Fruit fly (Drosophila melanogaster) whole organism, adult: ENCODE data around the gene CG32772.

Source experiments
- CG5204 ChIP-seq: fragments of 200-800 bp; sonication (Bioruptor generic); optimal IDR thresholded peaks from 2 replicates; lab custom pipeline; 2016; ENCODE audit warnings: missing biosample characterization, missing genetic modification characterization
- CG7045 ChIP-seq: fragments of 200-800 bp; sonication (Bioruptor generic); optimal IDR thresholded peaks from 2 replicates; lab custom pipeline; 2017; ENCODE audit warnings: missing biosample characterization, mild to moderate bottlenecking, missing genetic modification characterization
- Crg-1 ChIP-seq: fragments of 200-800 bp; sonication (Bioruptor generic); optimal IDR thresholded peaks from 2 replicates; lab custom pipeline; 2016; ENCODE audit warnings: missing biosample characterization, missing genetic modification characterization
- Mnt ChIP-seq: fragments of 200-800 bp; sonication (Bioruptor generic); optimal IDR thresholded peaks from 2 replicates; lab custom pipeline; 2016; ENCODE audit warnings: missing biosample characterization, mild to moderate bottlenecking, missing genetic modification characterization
- cic ChIP-seq: fragments of 200-800 bp; sonication (Bioruptor generic); optimal IDR thresholded peaks from 2 replicates; lab custom pipeline; 2017; ENCODE audit warnings: missing biosample characterization, mild to moderate bottlenecking, missing genetic modification characterization, moderate library complexity
- kay ChIP-seq: fragments of 200-800 bp; sonication (Bioruptor generic); peaks from one replicate; lab custom pipeline; 2016; ENCODE audit warnings: missing biosample characterization, missing genetic modification characterization, borderline replicate concordance

- TF ChIP-seq CG5204 (GFP tag; lab: Kevin White, UChicago) (no peak), Mnt (GFP tag; lab: Kevin White, UChicago) (no peak), cic (GFP tag; lab: Kevin White, UChicago) (no peak), Crg-1 (GFP tag; lab: Kevin White, UChicago) (no peak), kay (GFP tag; lab: Kevin White, UChicago) (peak; percentile 43), CG7045 (GFP tag; lab: Kevin White, UChicago) (no peak)
Observed at dm6 chrX:4938072-4938336, 29.1 kb downstream of the CG32772 start, which contains the start of gene CG44774.
